Fruit fly (Drosophila melanogaster) whole organism, embryonic: Measurements from ENCODE around the gene anox.
A peak's percentile ranks its signal among the peaks of the same experiment; 100 is the strongest.

Experiments used
- ATbp ChIP-seq: fragments of 200-800 bp; sonication (Bioruptor generic); optimal IDR thresholded peaks from 2 replicates; lab custom pipeline; 2017; ENCODE audit warnings: missing biosample characterization, mild to moderate bottlenecking, missing genetic modification characterization, missing genetic modification reagents
- Asciz ChIP-seq: fragments of 200-800 bp; sonication (Bioruptor generic); optimal IDR thresholded peaks from 2 replicates; lab custom pipeline; 2017; ENCODE audit warnings: missing biosample characterization, mild to moderate bottlenecking, missing genetic modification characterization, missing genetic modification reagents
- CG1024 ChIP-seq: fragments of 200-800 bp; sonication (Bioruptor generic); IDR thresholded peaks from 2 replicates; pipeline ENCODE4 v1.3.6; 2022; ENCODE audit warnings: missing biosample characterization, missing genetic modification characterization
- CG10321 ChIP-seq: fragments of 200-800 bp; sonication (Bioruptor generic); IDR thresholded peaks from 2 replicates; pipeline ENCODE4 v1.3.6; 2022; ENCODE audit warnings: missing biosample characterization, missing genetic modification characterization
- CG10543 ChIP-seq: fragments of 200-800 bp; sonication (Bioruptor generic); optimal IDR thresholded peaks from 3 replicates; lab custom pipeline; 2017; ENCODE audit warnings: missing biosample characterization, mild to moderate bottlenecking, missing genetic modification characterization, moderate library complexity
- CG11696 ChIP-seq: fragments of 200-800 bp; sonication (Bioruptor generic); IDR thresholded peaks from 2 replicates; pipeline ENCODE4 v1.3.6; 2022; ENCODE audit warnings: missing biosample characterization, missing genetic modification characterization
- CG15479 ChIP-seq: fragments of 200-800 bp; sonication (Bioruptor generic); optimal IDR thresholded peaks from 3 replicates; lab custom pipeline; 2019; ENCODE audit warnings: missing biosample characterization, mild to moderate bottlenecking, missing genetic modification characterization, moderate library complexity
- CG16863 ChIP-seq: fragments of 200-800 bp; sonication (Bioruptor generic); optimal IDR thresholded peaks from 3 replicates; lab custom pipeline; 2016; ENCODE audit warnings: missing biosample characterization, missing genetic modification characterization
- CG17829 ChIP-seq: fragments of 200-800 bp; optimal IDR thresholded peaks from 2 replicates; lab custom pipeline; 2019; ENCODE audit warnings: missing biosample characterization, mild to moderate bottlenecking, missing genetic modification characterization, moderate library complexity
- CG1832 ChIP-seq: fragments of 200-800 bp; sonication (Bioruptor generic); optimal IDR thresholded peaks from 2 replicates; lab custom pipeline; 2017; ENCODE audit warnings: missing biosample characterization, mild to moderate bottlenecking, missing genetic modification characterization, inconsistent platforms
- CG2202 ChIP-seq: fragments of 200-800 bp; sonication (Bioruptor generic); optimal IDR thresholded peaks from 2 replicates; lab custom pipeline; 2018; ENCODE audit warnings: missing biosample characterization, mild to moderate bottlenecking, missing genetic modification characterization
- CG31388 ChIP-seq: fragments of 200-800 bp; sonication (Bioruptor generic); optimal IDR thresholded peaks from 2 replicates; lab custom pipeline; 2016; ENCODE audit warnings: missing biosample characterization, missing genetic modification characterization
- CG31441 ChIP-seq: fragments of 200-800 bp; sonication (Bioruptor generic); IDR thresholded peaks from 2 replicates; pipeline ENCODE4 v1.3.6; 2022; ENCODE audit warnings: missing biosample characterization, missing genetic modification characterization
- CG3163 ChIP-seq: fragments of 200-800 bp; sonication (Bioruptor generic); optimal IDR thresholded peaks from 3 replicates; lab custom pipeline; 2016; ENCODE audit warnings: missing biosample characterization, missing genetic modification characterization
- CG4282 ChIP-seq: fragments of 200-800 bp; sonication (Bioruptor generic); optimal IDR thresholded peaks from 2 replicates; lab custom pipeline; 2016; ENCODE audit warnings: missing biosample characterization, missing genetic modification characterization
- CG4404 ChIP-seq: fragments of 200-800 bp; sonication (Bioruptor generic); IDR thresholded peaks from 2 replicates; pipeline ENCODE4 v1.3.6; 2022; ENCODE audit warnings: missing biosample characterization, missing genetic modification characterization
- CG7963 ChIP-seq: fragments of 200-800 bp; sonication (Bioruptor generic); IDR thresholded peaks from 3 replicates; pipeline ENCODE4 v1.3.6; 2022; ENCODE audit warnings: missing biosample characterization, missing genetic modification characterization; ENCODE audit not compliant: partially characterized antibody
- CG8281 ChIP-seq: fragments of 200-800 bp; sonication (Bioruptor generic); optimal IDR thresholded peaks from 2 replicates; lab custom pipeline; 2018; ENCODE audit warnings: missing biosample characterization, mild to moderate bottlenecking, missing genetic modification characterization, moderate library complexity
- CG8359 ChIP-seq: fragments of 200-800 bp; sonication (Bioruptor generic); optimal IDR thresholded peaks from 2 replicates; lab custom pipeline; 2017; ENCODE audit warnings: missing biosample characterization, mild to moderate bottlenecking, missing genetic modification characterization, borderline replicate concordance
- CG8924 ChIP-seq: fragments of 200-800 bp; optimal IDR thresholded peaks from 3 replicates; lab custom pipeline; 2019; ENCODE audit warnings: missing biosample characterization, mild to moderate bottlenecking, missing genetic modification characterization, moderate library complexity
- CG9609 ChIP-seq: fragments of 200-800 bp; sonication (Bioruptor generic); optimal IDR thresholded peaks from 3 replicates; lab custom pipeline; 2016; ENCODE audit warnings: missing biosample characterization, missing genetic modification characterization
- D ChIP-seq, 2 experiments: fragments of 200-800 bp in 1 of 2; fragments of >200 bp in 1 of 2; sonication (Bioruptor generic) in 1 of 2; optimal IDR thresholded peaks; 2 replicates in 1 of 2; 3 replicates in 1 of 2; lab custom pipeline; 2017; ENCODE audit warnings: mild to moderate bottlenecking in 1 of 2, missing biosample characterization in 1 of 2, missing genetic modification characterization in 1 of 2, missing genetic modification reagents in 1 of 2
- H15 ChIP-seq: fragments of 200-800 bp; sonication (Bioruptor generic); IDR thresholded peaks from 3 replicates; pipeline ENCODE4 v1.3.6; 2022; ENCODE audit warnings: missing biosample characterization, missing genetic modification characterization
- Hmr ChIP-seq: fragments of 200-800 bp; sonication (Bioruptor generic); optimal IDR thresholded peaks from 3 replicates; lab custom pipeline; 2017; ENCODE audit warnings: mild to moderate bottlenecking, missing biosample characterization, missing genetic modification reagents, missing genetic modification characterization
- Hmx ChIP-seq: fragments of 200-800 bp; sonication (Bioruptor generic); optimal IDR thresholded peaks from 2 replicates; lab custom pipeline; 2016; ENCODE audit warnings: missing biosample characterization, missing genetic modification characterization
- Oaz ChIP-seq: fragments of 200-800 bp; sonication (Bioruptor generic); IDR thresholded peaks from 2 replicates; pipeline ENCODE4 v1.3.6; 2022; ENCODE audit warnings: missing biosample characterization, missing genetic modification characterization
- Ptx1 ChIP-seq: fragments of 200-800 bp; sonication (Bioruptor generic); IDR thresholded peaks from 2 replicates; pipeline ENCODE4 v1.3.6; 2022; ENCODE audit warnings: missing biosample characterization, missing genetic modification characterization
- Sox100B ChIP-seq: fragments of 200-800 bp; sonication (Bioruptor generic); optimal IDR thresholded peaks from 3 replicates; lab custom pipeline; 2018; ENCODE audit warnings: missing biosample characterization, mild to moderate bottlenecking, missing genetic modification characterization
- Ssrp ChIP-seq: fragments of 200-800 bp; sonication (Bioruptor generic); optimal IDR thresholded peaks from 2 replicates; lab custom pipeline; 2018; ENCODE audit warnings: missing biosample characterization, mild to moderate bottlenecking, missing genetic modification characterization, moderate library complexity
- TFAM ChIP-seq: fragments of 200-800 bp; sonication (Bioruptor generic); optimal IDR thresholded peaks from 2 replicates; lab custom pipeline; 2017; ENCODE audit warnings: missing biosample characterization, missing genetic modification characterization, inconsistent platforms
- Usf ChIP-seq: fragments of 200-800 bp; sonication (Bioruptor generic); optimal IDR thresholded peaks from 2 replicates; lab custom pipeline; 2017; ENCODE audit warnings: missing genotype, missing biosample characterization, missing genetic modification characterization
- Vsx1 ChIP-seq: fragments of 200-800 bp; sonication (Bioruptor generic); optimal IDR thresholded peaks from 2 replicates; lab custom pipeline; 2017; ENCODE audit warnings: missing biosample characterization, mild to moderate bottlenecking, missing genetic modification characterization, missing genetic modification reagents
- ap ChIP-seq: fragments of 200-800 bp; sonication (Bioruptor generic); IDR thresholded peaks from 2 replicates; pipeline ENCODE4 v1.3.6; 2022; ENCODE audit warnings: missing biosample characterization, missing genetic modification characterization
- bcd ChIP-seq: fragments of 200-800 bp; sonication (Bioruptor generic); optimal IDR thresholded peaks from 2 replicates; lab custom pipeline; 2017; ENCODE audit warnings: missing biosample characterization, mild to moderate bottlenecking, missing genetic modification characterization
- btn ChIP-seq: fragments of 200-800 bp; sonication (Bioruptor generic); optimal IDR thresholded peaks from 2 replicates; lab custom pipeline; 2016; ENCODE audit warnings: missing biosample characterization, missing genetic modification characterization
- da ChIP-seq: fragments of 200-800 bp; sonication (Bioruptor generic); optimal IDR thresholded peaks from 2 replicates; lab custom pipeline; 2016; ENCODE audit warnings: missing biosample characterization, missing genetic modification characterization
- dimm ChIP-seq: fragments of 200-800 bp; sonication (Bioruptor generic); IDR thresholded peaks from 2 replicates; pipeline ENCODE4 v1.3.6; 2022; ENCODE audit warnings: missing biosample characterization, missing genetic modification characterization
- gcm2 ChIP-seq: fragments of 200-800 bp; sonication (Bioruptor generic); optimal IDR thresholded peaks from 2 replicates; lab custom pipeline; 2016; ENCODE audit warnings: missing biosample characterization, missing genetic modification characterization
- gro ChIP-seq: fragments of 200-800 bp; sonication (Bioruptor generic); optimal IDR thresholded peaks from 2 replicates; lab custom pipeline; 2016; ENCODE audit warnings: missing biosample characterization, missing genetic modification characterization
- hkb ChIP-seq, 2 experiments: fragments of 200-800 bp in 1 of 2; fragments of >200 bp in 1 of 2; sonication (Bioruptor generic) in 1 of 2; IDR thresholded peaks in 1 of 2; optimal IDR thresholded peaks in 1 of 2; 2 replicates each; pipeline versions ENCODE4 v1.3.6 to Lab custom; 2017 to 2022; ENCODE audit warnings: missing biosample characterization in 1 of 2, missing genetic modification characterization in 1 of 2
- ind ChIP-seq: fragments of 200-800 bp; sonication (Bioruptor generic); optimal IDR thresholded peaks from 3 replicates; lab custom pipeline; 2016; ENCODE audit warnings: missing biosample characterization, missing genetic modification characterization
- jumu ChIP-seq: fragments of 200-800 bp; sonication (Bioruptor generic); optimal IDR thresholded peaks from 3 replicates; lab custom pipeline; 2016; ENCODE audit warnings: missing biosample characterization, missing genetic modification characterization
- psq ChIP-seq: fragments of 200-800 bp; sonication (Bioruptor generic); optimal IDR thresholded peaks from 2 replicates; lab custom pipeline; 2017; ENCODE audit warnings: missing biosample characterization, missing genetic modification characterization
- sens-2 ChIP-seq: fragments of 200-800 bp; sonication (Bioruptor generic); IDR thresholded peaks from 2 replicates; pipeline ENCODE4 v1.3.6; 2022; ENCODE audit warnings: missing biosample characterization, missing genetic modification characterization
- slp2 ChIP-seq: fragments of 200-800 bp; sonication (Bioruptor generic); optimal IDR thresholded peaks from 2 replicates; lab custom pipeline; 2016; ENCODE audit warnings: missing biosample characterization, missing genetic modification characterization
- sr ChIP-seq: fragments of 200-800 bp; sonication (Bioruptor generic); IDR thresholded peaks from 3 replicates; pipeline ENCODE4 v1.3.6; 2022; ENCODE audit warnings: missing biosample characterization, missing genetic modification characterization
- stwl ChIP-seq: fragments of 200-800 bp; sonication (Bioruptor generic); optimal IDR thresholded peaks from 3 replicates; lab custom pipeline; 2018; ENCODE audit warnings: missing biosample characterization, mild to moderate bottlenecking, missing genetic modification characterization, moderate library complexity
- unpg ChIP-seq: fragments of 200-800 bp; sonication (Bioruptor generic); optimal IDR thresholded peaks from 3 replicates; lab custom pipeline; 2018; ENCODE audit warnings: missing biosample characterization, mild to moderate bottlenecking, missing genetic modification characterization, moderate library complexity
- vnd ChIP-seq: fragments of 200-800 bp; sonication (Bioruptor generic); IDR thresholded peaks from 3 replicates; pipeline ENCODE4 v1.3.6; 2022; ENCODE audit warnings: missing biosample characterization, missing genetic modification characterization; ENCODE audit not compliant: partially characterized antibody

The anox gene

DNA sequence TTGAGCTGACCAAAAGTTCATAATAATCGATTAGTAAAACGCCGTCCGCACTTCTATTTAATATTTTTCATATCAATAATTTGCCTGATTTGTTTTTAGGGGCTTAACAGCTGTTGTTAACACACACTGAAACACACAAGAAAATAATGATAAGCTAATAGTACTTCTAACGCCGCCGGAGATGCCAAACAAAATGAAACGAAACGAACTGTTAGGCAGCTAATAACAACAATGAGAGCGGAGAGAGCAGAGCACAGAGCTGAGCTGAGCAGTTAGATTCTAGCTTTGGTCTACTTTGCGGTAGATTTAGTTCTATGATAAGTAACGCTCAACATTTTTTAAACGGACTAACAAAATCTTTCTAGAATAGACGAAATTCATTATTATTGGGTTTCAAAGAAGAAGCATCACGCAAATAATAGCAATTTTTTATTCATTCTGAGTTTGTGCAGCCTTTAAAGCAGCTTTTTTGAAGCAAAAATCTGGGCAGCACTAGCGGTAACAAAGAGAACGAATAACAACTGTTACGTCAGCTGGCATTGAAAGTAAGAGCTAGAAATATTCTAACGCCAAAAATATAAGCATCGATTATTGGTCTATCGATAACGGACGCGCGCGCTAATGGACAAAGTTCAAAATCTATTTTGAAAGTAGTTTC, 12.5 kb downstream of the anox start, which contains the start of gene Abca3 (continued):
- TF ChIP-seq sr (GFP tag; lab: Robert Waterston, UW) (no peak), hkb (optimal IDR thresholded peaks at IDR 0.05; lab: Kevin White, UChicago) (peak; percentile 47), hkb (GFP tag; IDR thresholded peaks at IDR 0.05; lab: Robert Waterston, UW) (peak; percentile 41; the same call in 1 of the 2 replicates), CG15479 (no peak), CG11696 (GFP tag; lab: Robert Waterston, UW) (no peak), Oaz (GFP tag; lab: Robert Waterston, UW) (no peak), CG31388 (GFP tag; lab: Kevin White, UChicago) (no peak), sens-2 (GFP tag; lab: Robert Waterston, UW) (no peak; the same call in 1 of the 2 replicates), Ptx1 (GFP tag; lab: Robert Waterston, UW) (peak; percentile 68), TFAM (GFP tag; lab: Kevin White, UChicago) (no peak), CG3163 (GFP tag; lab: Kevin White, UChicago) (peak; percentile 87), vnd (no peak), da (GFP tag; lab: Kevin White, UChicago) (no peak), CG4282 (GFP tag; lab: Kevin White, UChicago) (no peak), ap (GFP tag; lab: Robert Waterston, UW) (no peak), CG31441 (GFP tag; lab: Robert Waterston, UW) (peak; percentile 49), D (optimal IDR thresholded peaks at IDR 0.05; lab: Kevin White, UChicago) (no peak), D (GFP tag; optimal IDR thresholded peaks at IDR 0.05; lab: Kevin White, UChicago) (peak; percentile 39), CG8281 (peak; percentile 2), jumu (GFP tag; lab: Kevin White, UChicago) (peak; percentile 23), gro (peak; percentile 57), CG9609 (GFP tag; lab: Kevin White, UChicago) (peak; percentile 62), btn (peak; percentile 10), Sox100B (GFP tag; lab: Kevin White, UChicago) (no peak), ATbp (no peak), unpg (GFP tag; lab: Kevin White, UChicago) (peak; percentile 65), gcm2 (no peak), CG10321 (GFP tag; lab: Robert Waterston, UW) (no peak), psq (no peak), CG8924 (tag; lab: Kevin White, UChicago) (peak; percentile 68), CG4404 (GFP tag; lab: Robert Waterston, UW) (peak; percentile 41; the same call in 1 of the 2 replicates), CG7963 (GFP tag; lab: Robert Waterston, UW) (no peak), ind (peak; percentile 59), CG1024 (GFP tag; lab: Robert Waterston, UW) (no peak), CG17829 (tag; lab: Kevin White, UChicago) (peak; percentile 54), CG10543 (peak; percentile 78), CG16863 (GFP tag; lab: Kevin White, UChicago) (peak; percentile 29), CG1832 (no peak), Asciz (no peak), slp2 (GFP tag; lab: Kevin White, UChicago) (no peak), stwl (tag; lab: Kevin White, UChicago) (peak; percentile 30), Vsx1 (peak; percentile 89), CG2202 (tag; lab: Kevin White, UChicago) (no peak), Usf (GFP tag; lab: Kevin White, UChicago) (peak; percentile 12), H15 (GFP tag; lab: Robert Waterston, UW) (no peak), Hmx (GFP tag; lab: Kevin White, UChicago) (no peak), Ssrp (tag; lab: Kevin White, UChicago) (peak; percentile 38), bcd (GFP tag; lab: Kevin White, UChicago) (peak; percentile 63), CG8359 (no peak), dimm (GFP tag; lab: Robert Waterston, UW) (no peak), Hmr (peak; percentile 82)
